Worm (Caenorhabditis elegans) whole organism, L4 larva: ENCODE measurements around the gene srr-8.

Source experiments
- F10B5.3 ChIP-seq: sonication (generic microtip); optimal IDR thresholded peaks from 2 replicates; lab custom pipeline; 2016; ENCODE audit warnings: mild to moderate bottlenecking, missing genetic modification characterization, missing compliant biosample characterization
- F44E2.7 ChIP-seq: fragments of 200-800 bp; sonication (Bioruptor generic); IDR thresholded peaks from 2 replicates; pipeline ENCODE4 v2.1.2; 2022; ENCODE audit warnings: missing genetic modification characterization, missing compliant biosample characterization
- F49E8.2 ChIP-seq: sonication (generic microtip); optimal IDR thresholded peaks from 2 replicates; lab custom pipeline; 2016; ENCODE audit warnings: missing compliant biosample characterization, mild to moderate bottlenecking, missing genetic modification characterization, borderline replicate concordance
- R02D3.7 ChIP-seq: fragments of 150-350 bp; sonication (generic microtip); optimal IDR thresholded peaks from 3 replicates; lab custom pipeline; 2014; ENCODE audit warnings: missing biosample characterization, missing genetic modification characterization
- Y5F2A.4 ChIP-seq: fragments of 200-800 bp; sonication (Bioruptor generic); optimal IDR thresholded peaks from 2 replicates; lab custom pipeline; 2018; ENCODE audit warnings: mild to moderate bottlenecking, missing genetic modification characterization, missing compliant biosample characterization
- Y75B8A.6 ChIP-seq: fragments of 200-800 bp; sonication (Bioruptor generic); IDR thresholded peaks from 2 replicates; pipeline ENCODE4 v1.3.6; 2022; ENCODE audit warnings: missing genetic modification reagents, missing genetic modification characterization, missing compliant biosample characterization
- ZK337.2 ChIP-seq: fragments of 200-800 bp; sonication (Bioruptor generic); IDR thresholded peaks from 2 replicates; pipeline ENCODE4 v1.3.6; 2022; ENCODE audit warnings: missing genetic modification reagents, missing genetic modification characterization, missing compliant biosample characterization
- aha-1 ChIP-seq: fragments of 150-350 bp; peaks from one replicate; lab custom pipeline; 2014; ENCODE audit warnings: missing biosample characterization, missing genetic modification characterization
- arid-1 ChIP-seq: fragments of 200-800 bp; sonication (Bioruptor generic); conservative IDR thresholded peaks from 2 replicates; pipeline ENCODE4 v1.3.6; 2022; ENCODE audit warnings: missing genetic modification reagents, missing genetic modification characterization, missing compliant biosample characterization
- attf-4 ChIP-seq: sonication (generic microtip); optimal IDR thresholded peaks from 3 replicates; lab custom pipeline; 2017; ENCODE audit warnings: missing biosample characterization, missing genetic modification characterization
- ceh-20 ChIP-seq: fragments of 200-800 bp; sonication (Bioruptor generic); IDR thresholded peaks from 2 replicates; pipeline ENCODE4 v1.3.6; 2022; ENCODE audit warnings: missing genetic modification reagents, missing genetic modification characterization, missing compliant biosample characterization
- ceh-28 ChIP-seq: fragments of 150-350 bp; optimal IDR thresholded peaks from 2 replicates; lab custom pipeline; 2014; ENCODE audit warnings: missing biosample characterization, missing genetic modification reagents, missing genetic modification characterization
- ceh-32 ChIP-seq: sonication (generic microtip); optimal IDR thresholded peaks from 2 replicates; lab custom pipeline; 2016; ENCODE audit warnings: mild to moderate bottlenecking, missing genetic modification characterization, missing compliant biosample characterization; ENCODE audit not compliant: poor library complexity
- ceh-82 ChIP-seq: sonication (generic microtip); optimal IDR thresholded peaks from 2 replicates; lab custom pipeline; 2017; ENCODE audit warnings: missing biosample characterization, missing genetic modification characterization
- ces-1 ChIP-seq: fragments of 150-350 bp; sonication (generic microtip); optimal IDR thresholded peaks from 4 replicates; lab custom pipeline; 2014; ENCODE audit warnings: missing biosample characterization, missing genetic modification reagents, missing genetic modification characterization
- cey-2 ChIP-seq: sonication (generic microtip); optimal IDR thresholded peaks from 3 replicates; lab custom pipeline; 2017; ENCODE audit warnings: missing genetic modification characterization, mild to moderate bottlenecking, missing compliant biosample characterization, antibody characterized with exemption, borderline replicate concordance; ENCODE audit not compliant: insufficient read depth
- ctbp-1 ChIP-seq: fragments of 200-800 bp; sonication (Bioruptor generic); IDR thresholded peaks from 2 replicates; pipeline ENCODE4 v1.3.6; 2022; ENCODE audit warnings: missing genetic modification reagents, missing genetic modification characterization, missing compliant biosample characterization
- daf-12 ChIP-seq: fragments of 150-350 bp; optimal IDR thresholded peaks from 2 replicates; lab custom pipeline; 2014; ENCODE audit warnings: missing biosample characterization, missing genetic modification reagents, missing genetic modification characterization
- daf-16 ChIP-seq, 3 experiments: sonication (generic microtip); optimal IDR thresholded peaks; 2 replicates each; lab custom pipeline; 2016 to 2017; ENCODE audit warnings: missing genetic modification characterization in 3 of 3, missing genetic modification reagents in 3 of 3, mild to moderate bottlenecking in 2 of 3, missing compliant biosample characterization in 2 of 3, missing biosample characterization in 1 of 3, moderate library complexity in 1 of 3
- egl-27 ChIP-seq: sonication (generic microtip); optimal IDR thresholded peaks from 3 replicates; lab custom pipeline; 2017; ENCODE audit warnings: missing biosample characterization, missing genetic modification reagents, missing genetic modification characterization
- egl-43 ChIP-seq: fragments of 200-800 bp; sonication (Bioruptor generic); IDR thresholded peaks from 2 replicates; pipeline ENCODE4 v1.3.6; 2022; ENCODE audit warnings: missing genetic modification reagents, missing genetic modification characterization, missing compliant biosample characterization
- gei-8 ChIP-seq: fragments of 200-800 bp; sonication (Bioruptor generic); optimal IDR thresholded peaks from 2 replicates; lab custom pipeline; 2018; ENCODE audit warnings: mild to moderate bottlenecking, missing genetic modification characterization, missing compliant biosample characterization
- hlh-30 ChIP-seq: sonication (generic microtip); optimal IDR thresholded peaks from 2 replicates; lab custom pipeline; 2017; ENCODE audit warnings: antibody characterized with exemption, mild to moderate bottlenecking, missing genetic modification characterization, missing compliant biosample characterization; ENCODE audit not compliant: insufficient read depth
- jun-1 ChIP-seq: fragments of 150-350 bp; optimal IDR thresholded peaks from 2 replicates; lab custom pipeline; 2014; ENCODE audit warnings: missing biosample characterization, missing genetic modification reagents, missing genetic modification characterization
- lim-7 ChIP-seq: fragments of 200-800 bp; sonication (Bioruptor generic); IDR thresholded peaks from 2 replicates; pipeline ENCODE4 v1.3.6; 2022; ENCODE audit warnings: missing genetic modification characterization, missing compliant biosample characterization
- lin-13 ChIP-seq: fragments of 150-350 bp; optimal IDR thresholded peaks from 2 replicates; lab custom pipeline; 2014; ENCODE audit warnings: missing biosample characterization, missing genetic modification reagents, missing genetic modification characterization
- lir-3 ChIP-seq: sonication (generic microtip); optimal IDR thresholded peaks from 2 replicates; lab custom pipeline; 2016; ENCODE audit warnings: mild to moderate bottlenecking, missing genetic modification characterization, missing compliant biosample characterization
- lsy-2 ChIP-seq, 2 experiments: fragments of 150-350 bp in 1 of 2; sonication (generic microtip) in 1 of 2; optimal IDR thresholded peaks; 2 replicates each; lab custom pipeline; 2014 to 2017; ENCODE audit warnings: missing biosample characterization in 2 of 2, missing genetic modification characterization in 2 of 2
- madf-9 ChIP-seq: fragments of 200-800 bp; sonication (Bioruptor generic); conservative IDR thresholded peaks from 2 replicates; pipeline ENCODE4 v1.3.6; 2022; ENCODE audit warnings: missing genetic modification reagents, missing genetic modification characterization, missing compliant biosample characterization
- mdt-29 ChIP-seq: fragments of 200-800 bp; sonication (Bioruptor generic); IDR thresholded peaks from 2 replicates; pipeline ENCODE4 v1.3.6; 2022; ENCODE audit warnings: missing genetic modification reagents, missing genetic modification characterization, missing compliant biosample characterization
- mxl-2 ChIP-seq: fragments of 200-800 bp; sonication (Bioruptor generic); conservative IDR thresholded peaks from 2 replicates; pipeline ENCODE4 v1.3.6; 2022; ENCODE audit warnings: missing genetic modification reagents, missing genetic modification characterization, missing compliant biosample characterization
- mxl-3 ChIP-seq: fragments of 200-800 bp; sonication (Bioruptor generic); optimal IDR thresholded peaks from 2 replicates; lab custom pipeline; 2018; ENCODE audit warnings: mild to moderate bottlenecking, missing genetic modification characterization, missing compliant biosample characterization
- nhr-102 ChIP-seq: sonication (generic microtip); optimal IDR thresholded peaks from 2 replicates; lab custom pipeline; 2016; ENCODE audit warnings: mild to moderate bottlenecking, missing genetic modification characterization, moderate library complexity, missing compliant biosample characterization
- nhr-237 ChIP-seq: sonication (generic microtip); optimal IDR thresholded peaks from 2 replicates; lab custom pipeline; 2017; ENCODE audit warnings: missing biosample characterization, missing genetic modification characterization
- nhr-28 ChIP-seq: fragments of 150-350 bp; optimal IDR thresholded peaks from 2 replicates; lab custom pipeline; 2014; ENCODE audit warnings: missing biosample characterization, missing genetic modification characterization
- nhr-42 ChIP-seq: fragments of 200-800 bp; sonication (Bioruptor generic); IDR thresholded peaks from 2 replicates; pipeline ENCODE4 v1.3.6; 2022; ENCODE audit warnings: missing genetic modification characterization, missing compliant biosample characterization
- nhr-6 ChIP-seq: fragments of 150-350 bp; optimal IDR thresholded peaks from 2 replicates; lab custom pipeline; 2014; ENCODE audit warnings: missing biosample characterization, missing genetic modification characterization
- nhr-76 ChIP-seq: fragments of 150-350 bp; optimal IDR thresholded peaks from 2 replicates; lab custom pipeline; 2014; ENCODE audit warnings: missing biosample characterization, missing genetic modification characterization
- pha-4 ChIP-seq, 2 experiments: fragments of 150-350 bp in 1 of 2; fragments of 200-800 bp in 1 of 2; sonication (Bioruptor generic) in 1 of 2; IDR thresholded peaks in 1 of 2; optimal IDR thresholded peaks in 1 of 2; 2 replicates each; pipeline versions ENCODE4 v1.3.6 to Lab custom; 2014 to 2022; ENCODE audit warnings: missing genetic modification characterization in 2 of 2, missing genetic modification reagents in 2 of 2, missing biosample characterization in 1 of 2, missing compliant biosample characterization in 1 of 2
- php-3 ChIP-seq: fragments of 200-800 bp; sonication (Bioruptor generic); IDR thresholded peaks from 2 replicates; pipeline ENCODE4 v1.3.6; 2022; ENCODE audit warnings: missing genetic modification reagents, missing genetic modification characterization, missing compliant biosample characterization
- set-16 ChIP-seq: fragments of 200-800 bp; sonication (Bioruptor generic); IDR thresholded peaks from 2 replicates; pipeline ENCODE4 v1.3.6; 2022; ENCODE audit warnings: missing genetic modification reagents, missing genetic modification characterization, missing compliant biosample characterization
- snpc-4 ChIP-seq: fragments of 150-350 bp; optimal IDR thresholded peaks from 2 replicates; lab custom pipeline; 2014; ENCODE audit warnings: missing biosample characterization, missing genetic modification characterization
- spr-1 ChIP-seq: sonication (generic microtip); optimal IDR thresholded peaks from 2 replicates; lab custom pipeline; 2016; ENCODE audit warnings: mild to moderate bottlenecking, missing genetic modification characterization, missing compliant biosample characterization
- tra-1 ChIP-seq: fragments of 200-800 bp; sonication (Bioruptor generic); IDR thresholded peaks from 2 replicates; pipeline ENCODE4 v1.3.6; 2022; ENCODE audit warnings: missing genetic modification reagents, missing genetic modification characterization, missing compliant biosample characterization
- unc-39 ChIP-seq: sonication (generic microtip); optimal IDR thresholded peaks from 2 replicates; lab custom pipeline; 2017; ENCODE audit warnings: missing biosample characterization, missing genetic modification characterization
- vab-7 ChIP-seq: fragments of 200-800 bp; sonication (Bioruptor generic); IDR thresholded peaks from 2 replicates; pipeline ENCODE4 v1.3.6; 2022; ENCODE audit warnings: missing genetic modification reagents, missing genetic modification characterization, missing compliant biosample characterization
- zfp-2 ChIP-seq: sonication (generic microtip); optimal IDR thresholded peaks from 2 replicates; lab custom pipeline; 2016; ENCODE audit warnings: mild to moderate bottlenecking, missing genetic modification characterization, missing compliant biosample characterization
- zip-11 ChIP-seq: fragments of 200-800 bp; sonication (Bioruptor generic); IDR thresholded peaks from 2 replicates; pipeline ENCODE4 v1.3.6; 2022; ENCODE audit warnings: missing genetic modification characterization, missing compliant biosample characterization
- zip-2 ChIP-seq: fragments of 150-350 bp; optimal IDR thresholded peaks from 2 replicates; lab custom pipeline; 2014; ENCODE audit warnings: missing biosample characterization, missing genetic modification characterization

The srr-8 gene

DNA sequence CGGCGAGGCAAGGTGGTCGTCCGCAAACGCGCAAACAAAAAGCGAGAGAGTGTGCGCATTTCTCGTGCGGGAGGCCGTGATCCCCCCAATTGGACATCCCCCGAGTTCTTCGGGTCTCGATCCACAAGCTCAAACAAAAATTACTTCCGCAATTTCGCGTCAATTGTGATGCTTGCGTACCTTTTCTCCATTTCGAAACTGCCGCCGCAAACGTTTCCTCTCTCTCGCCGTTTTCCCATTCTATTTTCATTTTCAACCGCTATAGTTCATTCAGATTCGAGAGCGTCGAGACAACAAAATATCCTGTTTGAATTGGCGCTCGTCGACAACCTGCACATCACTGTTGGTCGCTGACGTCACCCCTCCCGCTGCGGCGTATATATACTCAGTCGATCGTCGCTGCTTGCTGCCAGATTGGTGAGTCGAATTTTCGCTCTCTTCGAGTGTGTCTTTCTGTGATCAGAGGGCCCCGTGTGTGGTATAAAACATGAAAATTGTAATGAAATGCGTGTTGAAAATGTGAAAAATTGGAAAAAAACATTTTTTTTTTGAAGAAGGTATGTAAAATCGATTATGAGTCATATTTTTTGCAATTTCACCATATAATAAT is 48.0 kb downstream of the srr-8 start, which contains the start of the genes pqn-51 and K11D12.14 (continued):
- TF ChIP-seq aha-1 (tag; lab: Kevin White, UChicago) (peak; percentile 87), ces-1 (GFP tag; lab: Kevin White, UChicago) (no peak), spr-1 (tag; lab: Kevin White, UChicago) (peak; percentile 81), unc-39 (tag; lab: Kevin White, UChicago) (no peak), ceh-32 (tag; lab: Kevin White, UChicago) (peak; percentile 21), madf-9 (GFP tag; lab: Robert Waterston, UW) (peak; percentile 83), ceh-20 (GFP tag; lab: Robert Waterston, UW) (peak; percentile 97), lsy-2 (tag; optimal IDR thresholded peaks at IDR 0.05; lab: Kevin White, UChicago) (peak; percentile 81 to 92), hlh-30 (peak; percentile 70), daf-16 (GFP tag; optimal IDR thresholded peaks at IDR 0.05; lab: Kevin White, UChicago) (peak; percentile 48 to 74), daf-16 (tag; optimal IDR thresholded peaks at IDR 0.05; lab: Kevin White, UChicago) (peak; percentile 81), tra-1 (GFP tag; lab: Robert Waterston, UW) (peak; percentile 91), nhr-28 (tag; lab: Kevin White, UChicago) (peak; percentile 83), F44E2.7 (GFP tag; lab: Robert Waterston, UW) (0 out of 2 replicates have a peak, but pooled peaks have one; percentile 51), F10B5.3 (peak; percentile 79), nhr-76 (tag; lab: Kevin White, UChicago) (no peak), jun-1 (tag; lab: Kevin White, UChicago) (peak; percentile 88), mxl-3 (GFP tag; lab: Kevin White, UChicago) (peak; percentile 56), ZK337.2 (GFP tag; lab: Robert Waterston, UW) (peak; percentile 69), set-16 (GFP tag; lab: Robert Waterston, UW) (peak; percentile 88), nhr-42 (peak; percentile 93), daf-12 (tag; lab: Kevin White, UChicago) (no peak), R02D3.7 (tag; lab: Kevin White, UChicago) (no peak), mdt-29 (GFP tag; lab: Robert Waterston, UW) (0 out of 2 replicates have a peak, but pooled peaks have one; percentile 59), zfp-2 (peak; percentile 73), mxl-2 (peak; percentile 33; the same call in 1 of the 2 replicates), vab-7 (GFP tag; lab: Robert Waterston, UW) (peak; percentile 90), php-3 (GFP tag; lab: Robert Waterston, UW) (peak; percentile 71; the same call in 1 of the 2 replicates), snpc-4 (no peak), gei-8 (peak; percentile 35), lim-7 (GFP tag; lab: Robert Waterston, UW) (0 out of 2 replicates have a peak, but pooled peaks have one; percentile 10), F49E8.2 (tag; lab: Kevin White, UChicago) (no peak), nhr-6 (peak; percentile 81), ceh-82 (no peak), arid-1 (GFP tag; lab: Robert Waterston, UW) (peak; percentile 78; the same call in 1 of the 2 replicates), Y75B8A.6 (GFP tag; lab: Robert Waterston, UW) (0 out of 2 replicates have a peak, but pooled peaks have one; percentile 11), attf-4 (no peak), nhr-237 (tag; lab: Kevin White, UChicago) (no peak), zip-2 (tag; lab: Kevin White, UChicago) (peak; percentile 11), ctbp-1 (peak; percentile 96), zip-11 (no peak), egl-43 (GFP tag; lab: Robert Waterston, UW) (peak; percentile 97), lin-13 (GFP tag; lab: Kevin White, UChicago) (peak; percentile 93), ceh-28 (tag; lab: Kevin White, UChicago) (no peak), egl-27 (no peak), pha-4 (GFP tag; IDR thresholded peaks at IDR 0.05; lab: Robert Waterston, UW) (peak; percentile 90), pha-4 (tag; optimal IDR thresholded peaks at IDR 0.05; lab: Kevin White, UChicago) (peak; percentile 1), lir-3 (tag; lab: Kevin White, UChicago) (no peak), nhr-102 (peak; percentile 93), cey-2 (tag; lab: Kevin White, UChicago) (no peak), Y5F2A.4 (GFP tag; lab: Kevin White, UChicago) (no peak)
